Fruit fly (Drosophila melanogaster): ENCODE data around the gene CG13813.

CG13813 gene

dm6 chr3L:20198138-20198559 lies 33.3 kb upstream of the CG13813 start, which contains the start of gene CG42674:
CG42674 (minus strand) TSS chr3L:20198317.
- TF ChIP-seq Rfx (GFP tag; IDR thresholded peaks at IDR 0.05) (peak; percentile 38; the same call in 1 of the 2 replicates), Gug (GFP tag; IDR thresholded peaks at IDR 0.05) (no peak), CG4854 (GFP tag; optimal IDR thresholded peaks at IDR 0.05) (no peak), CG3838 (GFP tag; optimal IDR thresholded peaks at IDR 0.05) (no peak), dan (GFP tag; IDR thresholded peaks at IDR 0.05) (no peak), cg (GFP tag; optimal IDR thresholded peaks at IDR 0.05) (peak; percentile 61), Bgb (GFP tag; IDR thresholded peaks at IDR 0.05; ENCODE audit: partially characterized antibody) (peak; percentile 17; the same call in 1 of the 2 replicates), CG17385 (GFP tag; optimal IDR thresholded peaks at IDR 0.05) (peak; percentile 9), Hsf (GFP tag; optimal IDR thresholded peaks at IDR 0.05) (no peak), dmrt11E (tag; optimal IDR thresholded peaks at IDR 0.05) (no peak), CG3726 (GFP tag; IDR thresholded peaks at IDR 0.05) (no peak), CG10462 (GFP tag; optimal IDR thresholded peaks at IDR 0.05) (no peak), CG8281 (tag; optimal IDR thresholded peaks at IDR 0.05) (no peak), CG11696 (GFP tag; IDR thresholded peaks at IDR 0.05) (no peak), otp (GFP tag; IDR thresholded peaks at IDR 0.05) (0 out of 3 replicates have a peak, but pooled peaks have one; percentile 37), CG14014 (GFP tag; IDR thresholded peaks at IDR 0.05) (no peak; the same call in 1 of the 2 replicates), CG9609 (GFP tag; optimal IDR thresholded peaks at IDR 0.05) (no peak), mirr (GFP tag; optimal IDR thresholded peaks at IDR 0.05) (no peak), da (GFP tag; optimal IDR thresholded peaks at IDR 0.05) (no peak), Camta (GFP tag; optimal IDR thresholded peaks at IDR 0.05) (no peak), CrebB (tag; optimal IDR thresholded peaks at IDR 0.05) (no peak), CG8290 (GFP tag; optimal IDR thresholded peaks at IDR 0.05) (no peak), CG8290 (tag; optimal IDR thresholded peaks at IDR 0.05) (no peak), nom (GFP tag; optimal IDR thresholded peaks at IDR 0.05) (no peak), CG17568 (GFP tag; optimal IDR thresholded peaks at IDR 0.05) (peak; percentile 27), CG11504 (tag; optimal IDR thresholded peaks at IDR 0.05) (peak; percentile 60), CG8359 (GFP tag; optimal IDR thresholded peaks at IDR 0.05; ENCODE audit: borderline replicate concordance) (no peak), CG30403 (GFP tag; optimal IDR thresholded peaks at IDR 0.05) (no peak), CG34376 (GFP tag; optimal IDR thresholded peaks at IDR 0.05) (peak; percentile 54), CG2129 (GFP tag; IDR thresholded peaks at IDR 0.05; ENCODE audit: partially characterized antibody) (no peak), gt (GFP tag; IDR thresholded peaks at IDR 0.05) (no peak), Chrac-16 (GFP tag; optimal IDR thresholded peaks at IDR 0.05) (no peak), CG9215 (GFP tag; IDR thresholded peaks at IDR 0.05) (no peak), seq (GFP tag; IDR thresholded peaks at IDR 0.05) (0 out of 2 replicates have a peak, but pooled peaks have one; percentile 11), bbx (GFP tag; IDR thresholded peaks at IDR 0.05; ENCODE audit: partially characterized antibody) (peak; percentile 38; the same call in 1 of the 2 replicates), BtbVII (GFP tag; optimal IDR thresholded peaks at IDR 0.05) (peak; percentile 56), D19A (tag; optimal IDR thresholded peaks at IDR 0.05) (peak; percentile 93), CG10431 (GFP tag; optimal IDR thresholded peaks at IDR 0.05) (no peak), tin (GFP tag; optimal IDR thresholded peaks at IDR 0.05) (no peak), lov (optimal IDR thresholded peaks at IDR 0.05) (no peak), lov (GFP tag; IDR thresholded peaks at IDR 0.05) (no peak), sna (GFP tag; IDR thresholded peaks at IDR 0.05; ENCODE audit: partially characterized antibody) (no peak), CG12659 (GFP tag; optimal IDR thresholded peaks at IDR 0.05) (no peak), Fer1 (GFP tag; optimal IDR thresholded peaks at IDR 0.05) (peak; percentile 2), Tbp (GFP tag; optimal IDR thresholded peaks at IDR 0.05) (no peak), CG14965 (GFP tag; optimal IDR thresholded peaks at IDR 0.05; ENCODE audit: borderline replicate concordance) (no peak), pnt (GFP tag; optimal IDR thresholded peaks at IDR 0.05) (no peak), Atf-2 (GFP tag; optimal IDR thresholded peaks at IDR 0.05) (no peak), CG4328 (GFP tag; optimal IDR thresholded peaks at IDR 0.05) (no peak), run (tag; optimal IDR thresholded peaks at IDR 0.05) (no peak), CG10543 (GFP tag; optimal IDR thresholded peaks at IDR 0.05) (peak; percentile 5), ci (GFP tag; IDR thresholded peaks at IDR 0.05) (no peak)
